Worm (Caenorhabditis elegans) whole organism, young adult: ENCODE results near the gene Y42H9B.3.
A peak's percentile ranks its signal among the peaks of the same experiment; 100 is the strongest.

Experiments
- B0019.2 ChIP-seq: fragments of 200-800 bp; sonication (Bioruptor generic); conservative IDR thresholded peaks from 2 replicates; pipeline ENCODE4 v1.3.6; 2022; ENCODE audit warnings: missing genetic modification reagents, missing genetic modification characterization, missing compliant biosample characterization
- B0336.3 ChIP-seq: fragments of 200-800 bp; sonication (Bioruptor generic); IDR thresholded peaks from 2 replicates; pipeline ENCODE4 v1.3.6; 2022; ENCODE audit warnings: missing genetic modification characterization, missing compliant biosample characterization
- C06A6.2 ChIP-seq: fragments of 200-800 bp; sonication (Bioruptor generic); conservative IDR thresholded peaks from 2 replicates; pipeline ENCODE4 v1.3.6; 2022; ENCODE audit warnings: missing genetic modification characterization, missing compliant biosample characterization
- C17E4.6 ChIP-seq: fragments of 200-800 bp; sonication (Bioruptor generic); IDR thresholded peaks from 2 replicates; pipeline ENCODE4 v1.3.6; 2022; ENCODE audit warnings: missing genetic modification reagents, missing genetic modification characterization, missing compliant biosample characterization
- D2030.7 ChIP-seq: fragments of 200-800 bp; sonication (Bioruptor generic); IDR thresholded peaks from 2 replicates; pipeline ENCODE4 v1.3.6; 2022; ENCODE audit warnings: missing genetic modification reagents, missing genetic modification characterization, missing compliant biosample characterization
- F23B12.7 ChIP-seq: sonication (generic microtip); optimal IDR thresholded peaks from 2 replicates; lab custom pipeline; 2017; ENCODE audit warnings: missing genetic modification characterization, mild to moderate bottlenecking, missing compliant biosample characterization, antibody characterized with exemption, moderate library complexity; ENCODE audit not compliant: insufficient read depth
- F52B5.7 ChIP-seq: sonication (generic microtip); optimal IDR thresholded peaks from 2 replicates; lab custom pipeline; 2016; ENCODE audit warnings: mild to moderate bottlenecking, missing genetic modification characterization, missing compliant biosample characterization
- F57A8.1 ChIP-seq: fragments of 200-800 bp; sonication (Bioruptor generic); optimal IDR thresholded peaks from 2 replicates; lab custom pipeline; 2018; ENCODE audit warnings: mild to moderate bottlenecking, missing genetic modification characterization, moderate library complexity, missing compliant biosample characterization
- Y53F4B.3 ChIP-seq: fragments of 200-800 bp; sonication (Bioruptor generic); IDR thresholded peaks from 2 replicates; pipeline ENCODE4 v1.3.6; 2022; ENCODE audit warnings: missing genetic modification reagents, missing genetic modification characterization, missing compliant biosample characterization
- Y56A3A.18 ChIP-seq: fragments of 200-800 bp; sonication (Bioruptor generic); IDR thresholded peaks from 2 replicates; pipeline ENCODE4 v1.3.6; 2022; ENCODE audit warnings: missing genetic modification reagents, missing genetic modification characterization, missing compliant biosample characterization
- Y95B8A.8 ChIP-seq: fragments of 200-800 bp; sonication (Bioruptor generic); IDR thresholded peaks from 2 replicates; pipeline ENCODE4 v1.3.6; 2022; ENCODE audit warnings: missing genetic modification reagents, missing genetic modification characterization, missing compliant biosample characterization
- ZK185.1 ChIP-seq: sonication (generic microtip); optimal IDR thresholded peaks from 2 replicates; lab custom pipeline; 2016; ENCODE audit warnings: mild to moderate bottlenecking, missing genetic modification characterization, missing compliant biosample characterization; ENCODE audit not compliant: poor library complexity, severe bottlenecking
- aptf-2 ChIP-seq: fragments of 200-800 bp; sonication (Bioruptor generic); conservative IDR thresholded peaks from 2 replicates; pipeline ENCODE4 v1.3.6; 2022; ENCODE audit warnings: missing genetic modification reagents, missing genetic modification characterization, missing compliant biosample characterization
- aptf-3 ChIP-seq: fragments of 200-800 bp; sonication (Bioruptor generic); IDR thresholded peaks from 2 replicates; pipeline ENCODE4 v1.3.6; 2022; ENCODE audit warnings: missing genetic modification characterization, missing compliant biosample characterization
- atf-7 ChIP-seq: sonication (generic microtip); optimal IDR thresholded peaks from 2 replicates; lab custom pipeline; 2017; ENCODE audit warnings: mild to moderate bottlenecking, missing genetic modification characterization, missing compliant biosample characterization
- attf-5 ChIP-seq: fragments of 200-800 bp; sonication (Bioruptor generic); optimal IDR thresholded peaks from 2 replicates; lab custom pipeline; 2018; ENCODE audit warnings: mild to moderate bottlenecking, missing genetic modification characterization, missing compliant biosample characterization
- attf-6 ChIP-seq: fragments of 200-800 bp; sonication (Bioruptor generic); IDR thresholded peaks from 2 replicates; pipeline ENCODE4 v1.3.6; 2022; ENCODE audit warnings: missing genetic modification reagents, missing genetic modification characterization, missing compliant biosample characterization
- bed-1 ChIP-seq: fragments of 200-800 bp; sonication (Bioruptor generic); IDR thresholded peaks from 2 replicates; pipeline ENCODE4 v1.3.6; 2022; ENCODE audit warnings: missing genetic modification reagents, missing genetic modification characterization, missing compliant biosample characterization
- cebp-2 ChIP-seq: fragments of 200-800 bp; sonication (Bioruptor generic); IDR thresholded peaks from 2 replicates; pipeline ENCODE4 v1.3.6; 2022; ENCODE audit warnings: missing genetic modification characterization, missing compliant biosample characterization
- ceh-100 ChIP-seq: fragments of 200-800 bp; sonication (Bioruptor generic); IDR thresholded peaks from 2 replicates; pipeline ENCODE4 v1.3.6; 2022; ENCODE audit warnings: missing genetic modification reagents, missing genetic modification characterization, missing compliant biosample characterization
- ceh-27 ChIP-seq: fragments of 200-800 bp; sonication (Bioruptor generic); optimal IDR thresholded peaks from 2 replicates; lab custom pipeline; 2018; ENCODE audit warnings: mild to moderate bottlenecking, missing genetic modification characterization, moderate library complexity, missing compliant biosample characterization
- ceh-58 ChIP-seq: fragments of 200-800 bp; sonication (Bioruptor generic); IDR thresholded peaks from 2 replicates; pipeline ENCODE4 v1.3.6; 2022; ENCODE audit warnings: missing genetic modification characterization, missing compliant biosample characterization
- chd-7 ChIP-seq: sonication (generic microtip); optimal IDR thresholded peaks from 2 replicates; lab custom pipeline; 2016; ENCODE audit warnings: mild to moderate bottlenecking, missing genetic modification characterization, moderate library complexity, missing compliant biosample characterization
- dpff-1 ChIP-seq: sonication (generic microtip); optimal IDR thresholded peaks from 2 replicates; lab custom pipeline; 2017; ENCODE audit warnings: mild to moderate bottlenecking, missing genetic modification characterization, missing compliant biosample characterization
- efl-1 ChIP-seq: fragments of 150-350 bp; optimal IDR thresholded peaks from 2 replicates; lab custom pipeline; 2014; ENCODE audit warnings: missing biosample characterization, missing genetic modification reagents, missing genetic modification characterization
- egl-18 ChIP-seq: fragments of 200-800 bp; sonication (Bioruptor generic); IDR thresholded peaks from 2 replicates; pipeline ENCODE4 v1.3.6; 2022; ENCODE audit warnings: missing genetic modification reagents, missing genetic modification characterization, missing compliant biosample characterization
- ets-4 ChIP-seq: fragments of 200-800 bp; sonication (Bioruptor generic); optimal IDR thresholded peaks from 2 replicates; lab custom pipeline; 2018; ENCODE audit warnings: mild to moderate bottlenecking, missing genetic modification characterization, missing compliant biosample characterization
- gei-17 ChIP-seq: fragments of 200-800 bp; sonication (Bioruptor generic); optimal IDR thresholded peaks from 2 replicates; lab custom pipeline; 2018; ENCODE audit warnings: mild to moderate bottlenecking, missing genetic modification characterization, missing compliant biosample characterization
- let-526 ChIP-seq: fragments of 200-800 bp; sonication (Bioruptor generic); IDR thresholded peaks from 2 replicates; pipeline ENCODE4 v1.3.6; 2022; ENCODE audit warnings: missing genetic modification reagents, missing genetic modification characterization, missing compliant biosample characterization
- lin-40 ChIP-seq: sonication (generic microtip); optimal IDR thresholded peaks from 2 replicates; lab custom pipeline; 2016; ENCODE audit warnings: missing genetic modification characterization, mild to moderate bottlenecking, missing compliant biosample characterization, missing genotype, missing genetic modification reagents
- lsl-1 ChIP-seq: fragments of 200-800 bp; sonication (Bioruptor generic); optimal IDR thresholded peaks from 2 replicates; lab custom pipeline; 2018; ENCODE audit warnings: mild to moderate bottlenecking, missing genetic modification characterization, moderate library complexity, missing compliant biosample characterization
- lsy-27 ChIP-seq: sonication (generic microtip); optimal IDR thresholded peaks from 2 replicates; lab custom pipeline; 2017; ENCODE audit warnings: missing genetic modification characterization, mild to moderate bottlenecking, missing compliant biosample characterization, antibody characterized with exemption, missing genotype, borderline replicate concordance; ENCODE audit not compliant: insufficient read depth
- madf-10 ChIP-seq: sonication (generic microtip); optimal IDR thresholded peaks from 2 replicates; lab custom pipeline; 2016; ENCODE audit warnings: mild to moderate bottlenecking, missing genetic modification characterization, missing compliant biosample characterization
- madf-3 ChIP-seq: fragments of 200-800 bp; sonication (Bioruptor generic); IDR thresholded peaks from 2 replicates; pipeline ENCODE4 v1.3.6; 2022; ENCODE audit warnings: missing genetic modification reagents, missing genetic modification characterization, missing compliant biosample characterization
- madf-6 ChIP-seq: fragments of 200-800 bp; sonication (Bioruptor generic); IDR thresholded peaks from 2 replicates; pipeline ENCODE4 v1.3.6; 2022; ENCODE audit warnings: missing genetic modification reagents, missing genetic modification characterization, missing compliant biosample characterization
- madf-8 ChIP-seq: fragments of 200-800 bp; sonication (Bioruptor generic); conservative IDR thresholded peaks from 2 replicates; pipeline ENCODE4 v1.3.6; 2022; ENCODE audit warnings: missing genetic modification reagents, missing genetic modification characterization, missing compliant biosample characterization
- mel-28 ChIP-seq: sonication (generic microtip); optimal IDR thresholded peaks from 2 replicates; lab custom pipeline; 2016; ENCODE audit warnings: borderline replicate concordance, mild to moderate bottlenecking, missing genetic modification characterization, missing compliant biosample characterization
- nhr-120 ChIP-seq: fragments of 200-800 bp; sonication (Bioruptor generic); IDR thresholded peaks from 2 replicates; pipeline ENCODE4 v1.3.6; 2022; ENCODE audit warnings: missing genetic modification characterization, missing compliant biosample characterization
- rcor-1 ChIP-seq: fragments of 200-800 bp; sonication (Bioruptor generic); IDR thresholded peaks from 2 replicates; pipeline ENCODE4 v1.3.6; 2022; ENCODE audit warnings: missing genetic modification reagents, missing genetic modification characterization, missing compliant biosample characterization
- rec-8 ChIP-seq, 2 experiments: sonication (generic microtip); optimal IDR thresholded peaks; 2 replicates each; lab custom pipeline; 2016; ENCODE audit warnings: mild to moderate bottlenecking in 2 of 2, missing genetic modification characterization in 2 of 2, missing genetic modification reagents in 2 of 2, missing genotype in 2 of 2, missing biosample characterization in 1 of 2, missing compliant biosample characterization in 1 of 2, moderate library complexity in 1 of 2
- rpc-1 ChIP-seq, 2 experiments: fragments of 150-350 bp in 1 of 2; sonication (generic microtip) in 1 of 2; optimal IDR thresholded peaks; 2 replicates each; lab custom pipeline; 2014 to 2018; ENCODE audit warnings: missing biosample characterization in 1 of 2, missing genetic modification characterization in 1 of 2, missing genetic modification reagents in 1 of 2, missing genotype in 1 of 2
- snpc-4 ChIP-seq, 5 experiments: fragments of 150-350 bp in 1 of 5; sonication (generic microtip) in 4 of 5; optimal IDR thresholded peaks; 2 replicates each; lab custom pipeline; 2014 to 2018; ENCODE audit warnings: missing genetic modification characterization in 5 of 5, missing biosample characterization in 3 of 5, antibody characterized with exemption in 2 of 5, mild to moderate bottlenecking in 2 of 5, missing compliant biosample characterization in 2 of 5, missing genotype in 2 of 5, moderate library complexity in 2 of 5, missing genetic modification reagents in 1 of 5
- somi-1 ChIP-seq: fragments of 200-800 bp; sonication (Bioruptor generic); optimal IDR thresholded peaks from 2 replicates; lab custom pipeline; 2018; ENCODE audit warnings: mild to moderate bottlenecking, missing genetic modification characterization, missing compliant biosample characterization
- sptf-2 ChIP-seq: fragments of 200-800 bp; sonication (Bioruptor generic); optimal IDR thresholded peaks from 2 replicates; lab custom pipeline; 2018; ENCODE audit warnings: mild to moderate bottlenecking, missing genetic modification characterization, missing compliant biosample characterization
- unc-62 ChIP-seq: fragments of 150-350 bp; optimal IDR thresholded peaks from 2 replicates; lab custom pipeline; 2014; ENCODE audit warnings: missing biosample characterization, missing genetic modification reagents, missing genetic modification characterization
- xnd-1 ChIP-seq: sonication (generic microtip); optimal IDR thresholded peaks from 2 replicates; lab custom pipeline; 2016; ENCODE audit warnings: missing genotype, missing genetic modification reagents, missing genetic modification characterization, missing compliant biosample characterization
- ztf-22 ChIP-seq: fragments of 200-800 bp; sonication (Bioruptor generic); optimal IDR thresholded peaks from 2 replicates; lab custom pipeline; 2018; ENCODE audit warnings: mild to moderate bottlenecking, missing genetic modification characterization, moderate library complexity, missing compliant biosample characterization

Gene Y42H9B.3

DNA sequence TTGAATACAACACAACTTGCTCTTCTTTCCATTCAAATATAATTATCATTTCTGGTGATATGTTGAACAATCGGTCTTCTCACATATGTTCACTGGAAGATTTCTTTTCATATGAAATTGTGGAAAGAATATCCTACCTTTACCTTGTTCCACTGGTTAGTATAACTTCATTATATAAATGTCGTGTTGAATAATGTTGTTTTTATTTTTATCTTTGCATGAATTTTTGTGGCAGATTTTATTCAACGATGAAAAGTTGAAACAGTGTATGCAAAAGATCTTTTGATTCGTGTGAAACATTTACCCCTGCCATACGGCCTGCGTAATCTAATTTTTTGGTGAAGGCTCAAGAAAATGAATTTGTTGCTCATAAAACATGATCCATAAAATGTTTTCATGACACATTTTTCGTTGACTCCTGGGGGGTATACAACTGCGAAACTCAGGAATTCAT is 50.3 kb downstream of the Y42H9B.3 start (continued):
- TF ChIP-seq lsl-1 (GFP tag; lab: Kevin White, UChicago) (peak; percentile 55), lsy-27 (tag; lab: Kevin White, UChicago) (no peak), sptf-2 (no peak), Y53F4B.3 (GFP tag; lab: Robert Waterston, UW) (no peak), ceh-100 (GFP tag; lab: Robert Waterston, UW) (peak; percentile 59; the same call in 1 of the 2 replicates), attf-5 (GFP tag; lab: Kevin White, UChicago) (no peak), aptf-2 (no peak), mel-28 (no peak), rpc-1 (optimal IDR thresholded peaks at IDR 0.05; lab: Kevin White, UChicago) (no peak), rpc-1 (tag; optimal IDR thresholded peaks at IDR 0.05; lab: Kevin White, UChicago) (peak; percentile 4), rec-8 (tag; optimal IDR thresholded peaks at IDR 0.05; lab: Kevin White, UChicago) (peak in 1 of 2 experiments; percentile 4), atf-7 (tag; lab: Kevin White, UChicago) (peak; percentile 22), Y95B8A.8 (GFP tag; lab: Robert Waterston, UW) (no peak), madf-10 (no peak), madf-3 (GFP tag; lab: Robert Waterston, UW) (0 out of 2 replicates have a peak, but pooled peaks have one; percentile 29), B0336.3 (GFP tag; lab: Robert Waterston, UW) (peak; percentile 94), Y56A3A.18 (GFP tag; lab: Robert Waterston, UW) (no peak), B0019.2 (GFP tag; lab: Robert Waterston, UW) (no peak), lin-40 (tag; lab: Kevin White, UChicago) (no peak), madf-6 (peak; percentile 76), cebp-2 (GFP tag; lab: Robert Waterston, UW) (no peak), snpc-4 (GFP tag; optimal IDR thresholded peaks at IDR 0.05; lab: Kevin White, UChicago) (peak; percentile 11), snpc-4 (tag; optimal IDR thresholded peaks at IDR 0.05; lab: Kevin White, UChicago) (peak in 1 of 4 experiments; percentile 47), egl-18 (GFP tag; lab: Robert Waterston, UW) (no peak), madf-8 (GFP tag; lab: Robert Waterston, UW) (no peak), efl-1 (GFP tag; lab: Kevin White, UChicago) (no peak), gei-17 (GFP tag; lab: Kevin White, UChicago) (no peak), ceh-27 (GFP tag; lab: Kevin White, UChicago) (no peak), attf-6 (peak; percentile 75), aptf-3 (GFP tag; lab: Robert Waterston, UW) (no peak), ztf-22 (GFP tag; lab: Kevin White, UChicago) (no peak), ZK185.1 (tag; lab: Kevin White, UChicago) (no peak), somi-1 (GFP tag; lab: Kevin White, UChicago) (no peak), bed-1 (no peak), dpff-1 (peak; percentile 79), nhr-120 (GFP tag; lab: Robert Waterston, UW) (no peak), C06A6.2 (no peak), ets-4 (no peak), unc-62 (GFP tag; lab: Kevin White, UChicago) (no peak), F52B5.7 (tag; lab: Kevin White, UChicago) (peak; percentile 35), xnd-1 (tag; lab: Kevin White, UChicago) (peak; percentile 53), let-526 (GFP tag; lab: Robert Waterston, UW) (no peak), chd-7 (tag; lab: Kevin White, UChicago) (peak; percentile 88), F57A8.1 (no peak), ceh-58 (peak; percentile 95; the same call in 1 of the 2 replicates), F23B12.7 (no peak), C17E4.6 (no peak; the same call in 1 of the 2 replicates), D2030.7 (GFP tag; lab: Robert Waterston, UW) (no peak), rcor-1 (GFP tag; lab: Robert Waterston, UW) (0 out of 2 replicates have a peak, but pooled peaks have one; percentile 11)
